Worm (Caenorhabditis elegans) whole organism, L1 larva: ENCODE measurements around the gene K04C2.8.

Source experiments
- C04F5.9 ChIP-seq: sonication (generic microtip); optimal IDR thresholded peaks from 2 replicates; lab custom pipeline; 2016; ENCODE audit warnings: missing genetic modification characterization, missing compliant biosample characterization
- C16A3.4 ChIP-seq: fragments of 150-350 bp; optimal IDR thresholded peaks from 2 replicates; lab custom pipeline; 2014; ENCODE audit warnings: missing biosample characterization, missing genetic modification characterization
- aly-2 ChIP-seq: fragments of 150-350 bp; optimal IDR thresholded peaks from 2 replicates; lab custom pipeline; 2014; ENCODE audit warnings: missing biosample characterization, missing genetic modification characterization
- ceh-63 ChIP-seq: fragments of 200-800 bp; sonication (Bioruptor generic); optimal IDR thresholded peaks from 2 replicates; lab custom pipeline; 2018; ENCODE audit warnings: mild to moderate bottlenecking, missing genetic modification characterization, missing compliant biosample characterization
- ceh-82 ChIP-seq, 3 experiments: fragments of 150-350 bp in 1 of 3; sonication (generic microtip) in 2 of 3; optimal IDR thresholded peaks; 2 replicates each; lab custom pipeline; 2014 to 2017; ENCODE audit warnings: missing biosample characterization in 3 of 3, missing genetic modification characterization in 3 of 3
- ceh-88 ChIP-seq: fragments of 200-800 bp; sonication (Bioruptor generic); IDR thresholded peaks from 2 replicates; pipeline ENCODE4 v1.3.6; 2022; ENCODE audit warnings: missing genetic modification characterization, missing compliant biosample characterization
- ces-1 ChIP-seq: fragments of 150-350 bp; optimal IDR thresholded peaks from 2 replicates; lab custom pipeline; 2014; ENCODE audit warnings: missing biosample characterization, missing genetic modification reagents, missing genetic modification characterization
- dsc-1 ChIP-seq: sonication (generic microtip); optimal IDR thresholded peaks from 2 replicates; lab custom pipeline; 2016; ENCODE audit warnings: mild to moderate bottlenecking, missing genetic modification characterization, missing compliant biosample characterization
- efl-1 ChIP-seq, 4 experiments: fragments of 150-350 bp; optimal IDR thresholded peaks in 3 of 4; peaks in 1 of 4; 1 replicate in 1 of 4; 2 replicates in 3 of 4; lab custom pipeline; 2014; ENCODE audit warnings: missing biosample characterization in 2 of 4, missing genetic modification characterization in 2 of 4, missing genetic modification reagents in 2 of 4
- egl-13 ChIP-seq: sonication (generic microtip); optimal IDR thresholded peaks from 2 replicates; lab custom pipeline; 2016; ENCODE audit warnings: missing genotype, missing genetic modification reagents, missing genetic modification characterization, missing compliant biosample characterization
- egl-27 ChIP-seq, 2 experiments: fragments of 150-350 bp in 1 of 2; sonication (generic microtip); optimal IDR thresholded peaks; 3 replicates each; lab custom pipeline; 2017 to 2018; ENCODE audit warnings: missing biosample characterization in 2 of 2, missing genetic modification characterization in 2 of 2, missing genetic modification reagents in 2 of 2
- elt-3 ChIP-seq, 6 experiments: fragments of 150-350 bp in 1 of 6; sonication (generic microtip); optimal IDR thresholded peaks; 2 replicates each; lab custom pipeline; 2017 to 2018; ENCODE audit warnings: missing biosample characterization in 6 of 6, missing genetic modification characterization in 6 of 6, inconsistent platforms in 1 of 6
- ets-5 ChIP-seq: fragments of 200-800 bp; sonication (Bioruptor generic); IDR thresholded peaks from 2 replicates; pipeline ENCODE4 v1.3.6; 2022; ENCODE audit warnings: missing genetic modification characterization, missing compliant biosample characterization
- fkh-10 ChIP-seq: sonication (generic microtip); optimal IDR thresholded peaks from 2 replicates; lab custom pipeline; 2017; ENCODE audit warnings: missing biosample characterization, missing genetic modification reagents, missing genetic modification characterization
- fkh-4 ChIP-seq: sonication (generic microtip); optimal IDR thresholded peaks from 2 replicates; lab custom pipeline; 2016; ENCODE audit warnings: missing compliant biosample characterization, missing genetic modification characterization, borderline replicate concordance
- grh-1 ChIP-seq: fragments of 200-800 bp; sonication (Bioruptor generic); IDR thresholded peaks from 2 replicates; pipeline ENCODE4 v1.3.6; 2022; ENCODE audit warnings: missing genetic modification reagents, missing genetic modification characterization, missing compliant biosample characterization
- hlh-4 ChIP-seq: sonication (generic microtip); optimal IDR thresholded peaks from 2 replicates; lab custom pipeline; 2016; ENCODE audit warnings: mild to moderate bottlenecking, missing genetic modification characterization, missing compliant biosample characterization
- hpl-2 ChIP-seq: fragments of 150-350 bp; optimal IDR thresholded peaks from 2 replicates; lab custom pipeline; 2014; ENCODE audit warnings: missing biosample characterization, missing genetic modification reagents, missing genetic modification characterization
- lin-14 ChIP-seq: fragments of 200-800 bp; sonication (Bioruptor generic); optimal IDR thresholded peaks from 2 replicates; lab custom pipeline; 2018; ENCODE audit warnings: mild to moderate bottlenecking, missing genetic modification characterization, moderate library complexity, missing compliant biosample characterization
- lin-35 ChIP-seq, 2 experiments: fragments of 150-350 bp; optimal IDR thresholded peaks; 2 replicates each; lab custom pipeline; 2014; ENCODE audit warnings: missing biosample characterization in 2 of 2, missing genetic modification characterization in 2 of 2, missing genetic modification reagents in 2 of 2
- lin-39 ChIP-seq: fragments of 150-350 bp; optimal IDR thresholded peaks from 2 replicates; lab custom pipeline; 2014; ENCODE audit warnings: missing biosample characterization, missing genetic modification reagents, missing genetic modification characterization
- mab-9 ChIP-seq: fragments of 200-800 bp; sonication (Bioruptor generic); IDR thresholded peaks from 2 replicates; pipeline ENCODE4 v1.3.6; 2022; ENCODE audit warnings: missing genetic modification reagents, missing genetic modification characterization, missing compliant biosample characterization
- mdl-1 ChIP-seq, 2 experiments: fragments of 150-350 bp; optimal IDR thresholded peaks; 2 replicates each; lab custom pipeline; 2014 to 2017; ENCODE audit warnings: missing biosample characterization in 2 of 2, missing genetic modification characterization in 2 of 2, inconsistent platforms in 1 of 2
- mef-2 ChIP-seq: fragments of 150-350 bp; optimal IDR thresholded peaks from 2 replicates; lab custom pipeline; 2014; ENCODE audit warnings: missing biosample characterization, missing genetic modification characterization
- mep-1 ChIP-seq: fragments of 150-350 bp; optimal IDR thresholded peaks from 2 replicates; lab custom pipeline; 2014; ENCODE audit warnings: missing biosample characterization, missing genetic modification characterization
- nhr-11 ChIP-seq: fragments of 150-350 bp; optimal IDR thresholded peaks from 2 replicates; lab custom pipeline; 2014; ENCODE audit warnings: missing biosample characterization, missing genetic modification characterization
- nhr-19 ChIP-seq: fragments of 200-800 bp; sonication (Bioruptor generic); conservative IDR thresholded peaks from 2 replicates; pipeline ENCODE4 v1.3.6; 2022; ENCODE audit warnings: missing genetic modification characterization, missing compliant biosample characterization
- nhr-237 ChIP-seq: fragments of 150-350 bp; optimal IDR thresholded peaks from 2 replicates; lab custom pipeline; 2014; ENCODE audit warnings: missing biosample characterization, missing genetic modification characterization
- nhr-47 ChIP-seq: sonication (generic microtip); optimal IDR thresholded peaks from 2 replicates; lab custom pipeline; 2016; ENCODE audit warnings: mild to moderate bottlenecking, missing genetic modification characterization, moderate library complexity, missing compliant biosample characterization
- nhr-76 ChIP-seq: sonication (generic microtip); optimal IDR thresholded peaks from 2 replicates; lab custom pipeline; 2017; ENCODE audit warnings: missing biosample characterization, missing genetic modification characterization
- pag-3 ChIP-seq: sonication (generic microtip); optimal IDR thresholded peaks from 2 replicates; lab custom pipeline; 2017; ENCODE audit warnings: missing genetic modification characterization, mild to moderate bottlenecking, missing compliant biosample characterization, antibody characterized with exemption, borderline replicate concordance; ENCODE audit not compliant: insufficient read depth
- pqm-1 ChIP-seq: sonication (generic microtip); optimal IDR thresholded peaks from 3 replicates; lab custom pipeline; 2017; ENCODE audit warnings: missing biosample characterization, missing genetic modification characterization
- rnt-1 ChIP-seq: sonication (generic microtip); optimal IDR thresholded peaks from 2 replicates; lab custom pipeline; 2016; ENCODE audit warnings: mild to moderate bottlenecking, missing genetic modification characterization, moderate library complexity, missing compliant biosample characterization
- snpc-4 ChIP-seq: fragments of 150-350 bp; optimal IDR thresholded peaks from 2 replicates; lab custom pipeline; 2014; ENCODE audit warnings: missing biosample characterization, missing genetic modification characterization
- snu-23 ChIP-seq: sonication (generic microtip); optimal IDR thresholded peaks from 2 replicates; lab custom pipeline; 2016; ENCODE audit warnings: missing genetic modification characterization, missing compliant biosample characterization
- sox-4 ChIP-seq: sonication (generic microtip); optimal IDR thresholded peaks from 2 replicates; lab custom pipeline; 2016; ENCODE audit warnings: missing genetic modification characterization, missing compliant biosample characterization
- sptf-1 ChIP-seq: fragments of 150-350 bp; optimal IDR thresholded peaks from 2 replicates; lab custom pipeline; 2014; ENCODE audit warnings: missing biosample characterization, missing genetic modification characterization
- sup-37 ChIP-seq: fragments of 200-800 bp; sonication (Bioruptor generic); optimal IDR thresholded peaks from 2 replicates; lab custom pipeline; 2018; ENCODE audit warnings: mild to moderate bottlenecking, missing genetic modification characterization, missing compliant biosample characterization
- swsn-7 ChIP-seq: sonication (generic microtip); optimal IDR thresholded peaks from 2 replicates; lab custom pipeline; 2016; ENCODE audit warnings: missing genetic modification characterization, missing compliant biosample characterization
- unc-130 ChIP-seq: fragments of 150-350 bp; optimal IDR thresholded peaks from 2 replicates; lab custom pipeline; 2017; ENCODE audit warnings: missing biosample characterization, missing genetic modification characterization, inconsistent platforms
- unc-30 ChIP-seq: sonication (generic microtip); optimal IDR thresholded peaks from 2 replicates; lab custom pipeline; 2017; ENCODE audit warnings: missing biosample characterization, missing genetic modification characterization
- unc-62 ChIP-seq: fragments of 150-350 bp; optimal IDR thresholded peaks from 2 replicates; lab custom pipeline; 2014; ENCODE audit warnings: missing biosample characterization, missing genetic modification reagents, missing genetic modification characterization
- unc-98 ChIP-seq: fragments of 200-800 bp; sonication (Bioruptor generic); IDR thresholded peaks from 2 replicates; pipeline ENCODE4 v1.3.6; 2022; ENCODE audit warnings: missing genetic modification characterization, missing compliant biosample characterization
- vab-15 ChIP-seq: sonication (generic microtip); optimal IDR thresholded peaks from 2 replicates; lab custom pipeline; 2017; ENCODE audit warnings: missing genotype, mild to moderate bottlenecking, missing genetic modification characterization, missing compliant biosample characterization
- xbp-1 ChIP-seq: sonication (generic microtip); optimal IDR thresholded peaks from 2 replicates; lab custom pipeline; 2016; ENCODE audit warnings: missing genetic modification characterization, missing compliant biosample characterization
- zip-4 ChIP-seq: fragments of 200-800 bp; sonication (Bioruptor generic); optimal IDR thresholded peaks from 2 replicates; lab custom pipeline; 2018; ENCODE audit warnings: mild to moderate bottlenecking, missing genetic modification characterization, moderate library complexity, missing compliant biosample characterization
- ztf-4 ChIP-seq: fragments of 150-350 bp; optimal IDR thresholded peaks from 2 replicates; lab custom pipeline; 2014; ENCODE audit warnings: missing biosample characterization, missing genetic modification characterization

K04C2.8 gene

DNA sequence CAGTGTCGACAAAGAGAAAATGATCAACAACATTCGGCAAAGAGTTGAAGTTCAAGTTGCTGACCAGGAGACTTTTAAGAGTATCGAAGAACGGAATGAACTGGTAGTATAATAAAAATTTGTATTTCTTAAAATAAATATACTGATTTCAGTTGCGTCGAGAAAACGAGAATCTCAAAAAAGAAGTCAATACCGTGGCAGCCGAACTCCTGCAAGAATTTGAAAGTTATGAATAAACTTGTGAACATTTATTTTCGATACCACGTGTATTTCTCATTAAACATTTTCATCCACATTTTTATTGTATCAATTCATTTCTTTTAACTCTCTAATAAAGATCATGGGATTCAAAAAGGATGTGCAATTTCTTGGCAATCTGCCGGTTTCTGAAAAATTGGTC lies at the start of gene K04C2.8:
Gene K04C2.8 (plus strand): TSS at position 301 of the 400 bp plus-strand sequence.
- no peak for TF ChIP-seq hlh-4
- no peak for TF ChIP-seq nhr-19 (GFP tag; lab: Robert Waterston, UW)
- no peak for TF ChIP-seq sox-4 (tag; lab: Kevin White, UChicago)
- TF ChIP-seq fkh-4, result no peak
- no peak for TF ChIP-seq egl-27 (tag; optimal IDR thresholded peaks at IDR 0.05; lab: Kevin White, UChicago)
- no peak for TF ChIP-seq aly-2 (tag; lab: Kevin White, UChicago)
- TF ChIP-seq ceh-63 (GFP tag; lab: Kevin White, UChicago), result no peak
- no peak for TF ChIP-seq C04F5.9 (tag; lab: Kevin White, UChicago)
- no peak for TF ChIP-seq sup-37 (GFP tag; lab: Kevin White, UChicago)
- no peak for TF ChIP-seq ztf-4 (tag; lab: Kevin White, UChicago)
- no peak for TF ChIP-seq ceh-82 (tag; optimal IDR thresholded peaks at IDR 0.05; lab: Kevin White, UChicago)
- TF ChIP-seq rnt-1 (tag; lab: Kevin White, UChicago), result no peak
- no peak for TF ChIP-seq snu-23
- no peak for TF ChIP-seq unc-98
- TF ChIP-seq lin-39 (tag; lab: Kevin White, UChicago), result no peak
- no peak for TF ChIP-seq fkh-10 (GFP tag; lab: Kevin White, UChicago)
- no peak for TF ChIP-seq nhr-76 (tag; lab: Kevin White, UChicago)
- TF ChIP-seq mef-2 (tag; lab: Kevin White, UChicago), result no peak
- no peak for TF ChIP-seq vab-15

DNA sequence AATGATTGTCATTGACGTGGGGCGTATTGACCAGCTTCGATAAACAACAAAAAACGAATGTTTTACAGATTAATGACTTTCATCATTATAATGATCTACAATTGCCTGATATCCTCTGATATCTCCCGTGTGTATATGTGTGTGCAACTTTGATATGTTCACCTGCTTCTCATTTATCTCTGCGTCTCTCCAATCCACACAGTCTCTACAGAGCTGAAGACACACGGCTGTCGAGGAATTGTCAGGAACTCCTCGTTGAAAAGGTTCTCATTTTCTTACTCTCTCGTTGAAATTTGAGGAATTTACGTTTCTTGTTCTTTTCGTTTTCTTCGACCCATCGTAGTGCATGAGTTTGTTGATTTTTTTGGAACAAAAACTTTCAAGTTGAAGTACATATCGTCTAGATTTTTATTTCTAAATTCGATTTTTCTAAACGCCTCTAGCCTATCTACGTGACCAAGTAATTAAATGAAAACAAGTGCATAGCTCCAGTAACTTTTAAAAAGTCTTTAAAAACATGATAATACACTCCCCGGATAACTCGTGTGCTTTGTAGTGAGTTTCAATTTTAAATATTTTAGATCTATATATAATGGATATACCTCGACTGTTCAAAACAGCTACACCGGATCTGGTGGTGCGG lies 49.6 kb upstream of the K04C2.8 start, which contains the start of gene ten-1:
Gene ten-1 (plus strand): TSS at position 593 of the 643 bp plus-strand sequence.
- TF ChIP-seq unc-62 (GFP tag; lab: Kevin White, UChicago) (no peak), pqm-1 (tag; lab: Kevin White, UChicago) (no peak), mab-9 (GFP tag; lab: Robert Waterston, UW) (no peak), ces-1 (GFP tag; lab: Kevin White, UChicago) (no peak), mep-1 (tag; lab: Kevin White, UChicago) (no peak), sptf-1 (tag; lab: Kevin White, UChicago) (no peak), unc-30 (tag; lab: Kevin White, UChicago) (no peak), ceh-82 (tag; optimal IDR thresholded peaks at IDR 0.05; lab: Kevin White, UChicago) (no peak), lin-14 (GFP tag; lab: Kevin White, UChicago) (peak; percentile 70), rnt-1 (tag; lab: Kevin White, UChicago) (peak; percentile 45), ceh-88 (GFP tag; lab: Robert Waterston, UW) (no peak), grh-1 (no peak), nhr-237 (tag; lab: Kevin White, UChicago) (no peak), swsn-7 (no peak), ets-5 (GFP tag; lab: Robert Waterston, UW) (no peak), nhr-11 (tag; lab: Kevin White, UChicago) (no peak)

DNA sequence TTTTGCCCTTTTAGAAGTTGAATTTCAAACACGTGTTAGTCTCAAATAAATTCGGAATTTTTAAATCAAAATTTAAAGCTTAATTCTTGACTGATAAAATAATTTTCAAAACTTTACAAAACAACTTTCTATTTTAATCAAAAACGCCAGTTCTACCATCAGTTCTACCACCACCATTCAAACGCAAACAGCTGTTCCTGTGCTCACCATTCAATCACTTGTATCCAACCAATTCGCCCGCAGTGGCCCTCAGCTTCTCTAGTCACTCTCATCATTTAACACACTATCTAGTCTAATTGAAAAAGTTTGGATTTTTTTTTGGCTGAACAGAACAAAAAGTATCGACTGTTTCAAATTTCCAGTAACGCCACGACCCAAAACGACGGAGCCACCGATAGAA lies 47.3 kb upstream of the K04C2.8 start:
- TF ChIP-seq snpc-4 (tag; lab: Kevin White, UChicago) (no peak), C16A3.4 (tag; lab: Kevin White, UChicago) (no peak), ets-5 (GFP tag; lab: Robert Waterston, UW) (no peak), rnt-1 (tag; lab: Kevin White, UChicago) (peak; percentile 25), mdl-1 (tag; optimal IDR thresholded peaks at IDR 0.05; lab: Kevin White, UChicago) (no peak), efl-1 (optimal IDR thresholded peaks at IDR 0.05; lab: Kevin White, UChicago) (no peak), efl-1 (GFP tag; optimal IDR thresholded peaks at IDR 0.05 in 1 of 2; lab: Kevin White, UChicago) (no peak), lin-14 (GFP tag; lab: Kevin White, UChicago) (peak; percentile 12), nhr-11 (tag; lab: Kevin White, UChicago) (no peak), sup-37 (GFP tag; lab: Kevin White, UChicago) (no peak), ces-1 (GFP tag; lab: Kevin White, UChicago) (no peak), mep-1 (tag; lab: Kevin White, UChicago) (no peak), ceh-63 (GFP tag; lab: Kevin White, UChicago) (no peak), dsc-1 (tag; lab: Kevin White, UChicago) (peak; percentile 28), zip-4 (GFP tag; lab: Kevin White, UChicago) (no peak), pag-3 (tag; lab: Kevin White, UChicago) (no peak), hpl-2 (GFP tag; lab: Kevin White, UChicago) (no peak), egl-13 (tag; lab: Kevin White, UChicago) (no peak), elt-3 (tag; optimal IDR thresholded peaks at IDR 0.05; lab: Kevin White, UChicago) (no peak), nhr-47 (tag; lab: Kevin White, UChicago) (no peak), lin-35 (GFP tag; optimal IDR thresholded peaks at IDR 0.05; lab: Kevin White, UChicago) (no peak), unc-130 (tag; lab: Kevin White, UChicago) (no peak), xbp-1 (no peak), nhr-237 (tag; lab: Kevin White, UChicago) (no peak), hlh-4 (no peak)
